Worm (Caenorhabditis elegans): Measurements from ENCODE around the gene srt-11.

Gene srt-11

DNA sequence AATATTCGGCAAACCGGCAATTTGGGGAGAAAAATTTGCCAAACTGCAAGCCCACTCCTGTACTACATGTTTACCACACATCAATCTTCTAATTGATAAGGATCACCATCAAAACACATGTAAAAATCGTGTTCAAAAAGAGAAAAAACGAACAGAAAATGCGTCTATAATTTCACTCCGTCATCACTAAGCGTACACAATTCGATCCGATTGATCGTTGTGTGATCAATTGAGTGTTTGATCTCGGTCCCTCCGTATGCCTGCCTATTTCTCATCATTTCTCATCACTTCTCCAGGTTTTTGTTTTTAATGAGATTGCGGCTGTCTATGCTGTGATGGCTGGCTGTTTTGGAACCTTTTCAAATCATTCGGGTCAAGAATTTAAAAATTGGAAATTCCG, 19.6 kb downstream of the srt-11 start:
- TF ChIP-seq lin-54 (GFP tag; optimal IDR thresholded peaks at IDR 0.05) (no peak), nfya-1 (tag; optimal IDR thresholded peaks at IDR 0.05; ENCODE audit: borderline replicate concordance, insufficient read depth) (no peak), ekl-4 (GFP tag; IDR thresholded peaks at IDR 0.05) (no peak), attf-5 (GFP tag; optimal IDR thresholded peaks at IDR 0.05) (no peak), snpc-3.4 (tag; optimal IDR thresholded peaks at IDR 0.05) (no peak), K11D2.4 (GFP tag; IDR thresholded peaks at IDR 0.05) (no peak), nfyb-1 (GFP tag; IDR thresholded peaks at IDR 0.05) (no peak), unc-62 (GFP tag; optimal IDR thresholded peaks at IDR 0.05) (no peak), bed-2 (GFP tag; IDR thresholded peaks at IDR 0.05) (no peak), ceh-91 (GFP tag; IDR thresholded peaks at IDR 0.05) (no peak), athp-1 (tag; optimal IDR thresholded peaks at IDR 0.05) (no peak), F57C9.4 (tag; optimal IDR thresholded peaks at IDR 0.05) (no peak), F37B4.10 (GFP tag; IDR thresholded peaks at IDR 0.05) (no peak), Y67H2A.10 (GFP tag; conservative IDR thresholded peaks at IDR 0.05) (no peak)

DNA sequence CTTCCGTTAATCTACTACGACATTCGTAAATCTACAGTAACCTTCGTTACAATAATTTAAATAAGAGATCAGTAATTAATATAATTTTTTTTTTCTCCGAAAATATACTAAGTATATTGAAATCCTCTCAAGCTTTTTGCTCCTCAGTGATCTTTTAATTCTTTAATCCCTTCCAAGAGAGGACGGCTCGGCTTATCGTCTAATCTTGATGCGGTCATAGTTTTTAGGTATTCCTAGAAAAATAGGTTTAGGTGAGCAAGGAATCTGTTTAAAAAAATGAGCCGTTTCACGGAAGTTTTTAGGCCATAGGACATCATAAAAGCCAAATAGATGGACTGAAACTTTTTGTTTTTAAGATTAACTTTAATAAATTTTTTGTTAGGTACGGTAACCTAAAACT, 26.3 kb downstream of the srt-11 start:
- TF ChIP-seq F52B5.7 (tag; optimal IDR thresholded peaks at IDR 0.05) (no peak), gei-17 (GFP tag; optimal IDR thresholded peaks at IDR 0.05) (no peak), ceh-100 (GFP tag; IDR thresholded peaks at IDR 0.05) (no peak)

DNA sequence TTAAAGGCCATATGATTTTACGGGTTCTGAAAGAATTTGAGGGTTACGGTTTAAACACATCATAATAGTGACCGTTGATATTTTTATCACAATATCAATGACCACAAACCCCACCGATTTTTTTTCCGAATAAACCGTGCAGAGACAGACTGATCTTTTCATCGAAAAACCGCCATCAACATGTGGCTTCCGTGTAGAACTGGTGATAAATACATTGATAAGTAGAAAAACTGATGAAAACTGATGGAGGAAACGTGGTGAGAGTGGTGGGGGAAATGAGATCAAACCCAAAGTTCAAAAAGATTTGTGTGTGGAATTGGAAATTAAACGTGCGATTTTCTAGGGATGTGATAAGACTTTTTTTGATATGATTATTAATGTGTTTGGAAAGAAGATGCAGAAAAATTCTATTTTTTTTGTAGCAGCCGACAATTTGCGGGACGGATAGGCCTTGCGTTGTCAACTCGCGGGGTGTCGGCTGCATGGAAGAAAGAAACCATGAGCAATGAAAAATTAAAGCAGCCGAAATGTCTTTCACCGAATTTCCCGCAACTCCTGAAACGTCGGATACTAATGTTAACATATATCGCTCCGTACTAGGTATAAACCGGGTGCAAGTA, 32.9 kb downstream of the srt-11 start:
- TF ChIP-seq ztf-26 (tag; optimal IDR thresholded peaks at IDR 0.05): peak; percentile 16
- TF ChIP-seq zfh-2 (GFP tag; conservative IDR thresholded peaks at IDR 0.05): no peak
- peak; percentile 46 for TF ChIP-seq nhr-80 (tag; optimal IDR thresholded peaks at IDR 0.05)
- TF ChIP-seq lin-40 (tag; optimal IDR thresholded peaks at IDR 0.05): peak; percentile 51
- TF ChIP-seq snpc-4 (GFP tag; optimal IDR thresholded peaks at IDR 0.05): no peak
- peak in 3 of 4 experiments; percentile 47 to 76 (median 59) for TF ChIP-seq snpc-4 (tag; optimal IDR thresholded peaks at IDR 0.05)

DNA sequence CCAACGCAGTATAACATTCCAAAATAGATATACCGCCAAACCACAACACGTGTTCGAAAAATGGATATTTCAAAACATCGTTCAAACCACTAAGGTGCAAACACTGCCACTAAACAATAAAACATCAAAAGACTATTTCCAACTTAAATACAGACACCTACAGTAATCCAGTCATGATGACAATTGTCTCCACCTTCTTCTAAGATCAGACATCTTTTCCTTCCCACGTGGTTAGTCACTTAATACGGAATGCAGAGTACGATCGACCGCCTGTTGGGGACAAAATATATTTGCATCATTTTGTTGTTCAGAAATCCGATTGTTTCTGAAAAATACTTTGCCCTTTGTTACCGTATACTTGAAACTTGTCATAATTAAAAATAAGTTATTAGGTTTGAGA, 35.5 kb downstream of the srt-11 start:
- TF ChIP-seq F22D6.2 (tag; optimal IDR thresholded peaks at IDR 0.05): no peak
- TF ChIP-seq rpc-1 (optimal IDR thresholded peaks at IDR 0.05): no peak
- TF ChIP-seq rpc-1 (tag; optimal IDR thresholded peaks at IDR 0.05): no peak
- no peak for TF ChIP-seq madf-6 (GFP tag; IDR thresholded peaks at IDR 0.05)
- TF ChIP-seq lag-1 (GFP tag; IDR thresholded peaks at IDR 0.05): no peak

DNA sequence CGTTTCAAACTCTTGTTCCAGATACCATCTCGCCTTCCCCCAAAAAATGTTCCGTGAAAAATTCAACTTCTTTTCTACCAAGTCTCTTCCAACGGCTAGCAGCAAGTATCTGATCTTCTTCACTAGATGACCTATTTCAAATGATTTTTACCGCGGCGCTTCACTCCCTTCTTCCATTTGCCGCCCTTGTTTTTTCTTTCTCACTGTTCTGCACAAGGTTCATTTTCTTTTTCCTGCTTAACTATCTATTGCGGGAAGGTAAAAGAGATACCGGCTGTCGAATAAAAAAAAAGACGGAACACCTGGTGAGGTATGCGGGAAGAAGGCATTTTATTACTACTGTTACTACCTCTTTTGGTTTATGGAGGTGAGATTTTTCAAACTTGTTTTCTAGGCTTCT, 37.2 kb downstream of the srt-11 start, which contains the start of gene cdh-7:
Gene cdh-7, plus strand, starts transcription at position 214 of the 400 bp plus-strand sequence.
- TF ChIP-seq lin-26 (GFP tag; IDR thresholded peaks at IDR 0.05) (no peak), let-607 (tag; optimal IDR thresholded peaks at IDR 0.05) (no peak), nhr-179 (tag; optimal IDR thresholded peaks at IDR 0.05) (no peak), F49E8.2 (tag; optimal IDR thresholded peaks at IDR 0.05; ENCODE audit: insufficient read depth) (no peak), F52B5.7 (tag; optimal IDR thresholded peaks at IDR 0.05) (no peak), zim-3 (tag; optimal IDR thresholded peaks at IDR 0.05) (no peak), T26A5.8 (tag; optimal IDR thresholded peaks at IDR 0.05) (no peak), dpff-1 (tag; optimal IDR thresholded peaks at IDR 0.05) (no peak), unc-130 (GFP tag; optimal IDR thresholded peaks at IDR 0.05) (no peak)

Data from whole organism, young adult.